Worm (Caenorhabditis elegans): ENCODE measurements around the gene nhr-222.
"Not testable (repeated sequence)": the region's sequence is repeated elsewhere in the genome, so short reads cannot be mapped to it uniquely, and the experiment has no call there.

ce11 chrV:3570695-3571094 lies 27.5 kb upstream of the nhr-222 start, which contains the start of gene F40C5.2:
- not testable (repeated sequence) for TF ChIP-seq ref-1 (GFP tag; conservative IDR thresholded peaks at IDR 0.05); ztf-23 (GFP tag; IDR thresholded peaks at IDR 0.05)
